Worm (Caenorhabditis elegans) whole organism, L2 larva: Measurements from ENCODE around the gene old-1.
"Not testable (repeated sequence)": the region's sequence is repeated elsewhere in the genome, so short reads cannot be mapped to it uniquely, and the experiment has no call there.

ENCODE experiments used
- blmp-1 ChIP-seq: sonication (generic microtip); optimal IDR thresholded peaks from 2 replicates; lab custom pipeline; 2017; ENCODE audit warnings: missing genetic modification characterization, mild to moderate bottlenecking, missing compliant biosample characterization, antibody characterized with exemption, moderate library complexity; ENCODE audit not compliant: insufficient read depth
- ceh-82 ChIP-seq: fragments of 150-350 bp; optimal IDR thresholded peaks from 2 replicates; lab custom pipeline; 2014; ENCODE audit warnings: missing biosample characterization, missing genetic modification characterization
- crh-2 ChIP-seq: sonication (generic microtip); optimal IDR thresholded peaks from 2 replicates; lab custom pipeline; 2017; ENCODE audit warnings: missing biosample characterization, missing genetic modification characterization
- egl-27 ChIP-seq: sonication (generic microtip); optimal IDR thresholded peaks from 3 replicates; lab custom pipeline; 2017; ENCODE audit warnings: missing biosample characterization, missing genetic modification reagents, missing genetic modification characterization
- elt-1 ChIP-seq: fragments of 150-350 bp; optimal IDR thresholded peaks from 2 replicates; lab custom pipeline; 2014; ENCODE audit warnings: missing biosample characterization, missing genetic modification characterization
- gmeb-1 ChIP-seq: fragments of 150-350 bp; optimal IDR thresholded peaks from 2 replicates; lab custom pipeline; 2014; ENCODE audit warnings: missing biosample characterization, missing genetic modification characterization
- lin-11 ChIP-seq: fragments of 150-350 bp; sonication (generic microtip); optimal IDR thresholded peaks from 2 replicates; lab custom pipeline; 2014; ENCODE audit warnings: missing biosample characterization, missing genetic modification characterization, inconsistent platforms, mixed read lengths
- lin-13 ChIP-seq: fragments of 150-350 bp; optimal IDR thresholded peaks from 2 replicates; lab custom pipeline; 2014; ENCODE audit warnings: missing biosample characterization, missing genetic modification reagents, missing genetic modification characterization
- lsy-2 ChIP-seq, 2 experiments: fragments of 150-350 bp in 1 of 2; sonication (generic microtip) in 1 of 2; optimal IDR thresholded peaks; 2 replicates each; lab custom pipeline; 2014 to 2017; ENCODE audit warnings: missing biosample characterization in 2 of 2, missing genetic modification characterization in 2 of 2
- snpc-4 ChIP-seq: fragments of 150-350 bp; optimal IDR thresholded peaks from 2 replicates; lab custom pipeline; 2014; ENCODE audit warnings: missing biosample characterization, missing genetic modification characterization
- unc-62 ChIP-seq: fragments of 150-350 bp; optimal IDR thresholded peaks from 2 replicates; lab custom pipeline; 2014; ENCODE audit warnings: missing biosample characterization, missing genetic modification reagents, missing genetic modification characterization
- ztf-4 ChIP-seq: fragments of 150-350 bp; optimal IDR thresholded peaks from 2 replicates; lab custom pipeline; 2014; ENCODE audit warnings: missing biosample characterization, missing genetic modification characterization

ce11 chrII:9866378-9866777, 2.2 kb downstream of the old-1 start, which contains the start of gene chil-1:
- not testable (repeated sequence) for TF ChIP-seq lin-11 (tag; lab: Kevin White, UChicago); lsy-2 (tag; optimal IDR thresholded peaks at IDR 0.05; lab: Kevin White, UChicago); lin-13 (GFP tag; lab: Kevin White, UChicago); blmp-1; unc-62 (GFP tag; lab: Kevin White, UChicago); crh-2; elt-1 (tag; lab: Kevin White, UChicago); gmeb-1 (tag; lab: Kevin White, UChicago); ceh-82; snpc-4 (tag; lab: Kevin White, UChicago); egl-27; ztf-4 (tag; lab: Kevin White, UChicago)
